Worm (Caenorhabditis elegans) whole organism, early embryonic: Measurements from ENCODE around the gene srw-22.

ENCODE experiments used
- B0310.2 ChIP-seq: sonication (generic microtip); optimal IDR thresholded peaks from 2 replicates; lab custom pipeline; 2016; ENCODE audit warnings: mild to moderate bottlenecking, missing genetic modification characterization, missing compliant biosample characterization
- F13C5.2 ChIP-seq: sonication (generic microtip); optimal IDR thresholded peaks from 2 replicates; lab custom pipeline; 2017; ENCODE audit warnings: mild to moderate bottlenecking, missing genetic modification characterization, inconsistent platforms, missing compliant biosample characterization
- ama-1 ChIP-seq: fragments of 150-350 bp; optimal IDR thresholded peaks from 2 replicates; lab custom pipeline; 2014
- ceh-13 ChIP-seq: fragments of 200-800 bp; sonication (Bioruptor generic); optimal IDR thresholded peaks from 2 replicates; lab custom pipeline; 2018; ENCODE audit warnings: mild to moderate bottlenecking, missing genetic modification characterization, missing compliant biosample characterization
- ceh-36 ChIP-seq: sonication (generic microtip); optimal IDR thresholded peaks from 2 replicates; lab custom pipeline; 2016; ENCODE audit warnings: missing genetic modification characterization, inconsistent platforms, missing compliant biosample characterization
- ets-7 ChIP-seq: sonication (generic microtip); optimal IDR thresholded peaks from 2 replicates; lab custom pipeline; 2016; ENCODE audit warnings: missing genotype, missing genetic modification characterization, missing compliant biosample characterization
- flt-1 ChIP-seq: fragments of 200-800 bp; sonication (Bioruptor generic); IDR thresholded peaks from 2 replicates; pipeline ENCODE4 v1.3.6; 2022; ENCODE audit warnings: missing genetic modification characterization, missing compliant biosample characterization
- hmbx-1 ChIP-seq: sonication (generic microtip); optimal IDR thresholded peaks from 2 replicates; lab custom pipeline; 2016; ENCODE audit warnings: mild to moderate bottlenecking, missing genetic modification characterization, missing compliant biosample characterization
- hnd-1 ChIP-seq: sonication (generic microtip); optimal IDR thresholded peaks from 2 replicates; lab custom pipeline; 2016; ENCODE audit warnings: missing genetic modification characterization, missing compliant biosample characterization
- scrt-1 ChIP-seq: fragments of 200-800 bp; sonication (Bioruptor generic); IDR thresholded peaks from 2 replicates; pipeline ENCODE4 v1.3.6; 2022; ENCODE audit warnings: missing genetic modification characterization, missing compliant biosample characterization
- sea-1 ChIP-seq: fragments of 200-800 bp; sonication (Bioruptor generic); conservative IDR thresholded peaks from 2 replicates; pipeline ENCODE4 v1.3.6; 2022; ENCODE audit warnings: missing genetic modification characterization, missing compliant biosample characterization
- tbx-11 ChIP-seq: fragments of 200-800 bp; sonication (Bioruptor generic); IDR thresholded peaks from 2 replicates; pipeline ENCODE4 v1.3.6; 2022; ENCODE audit warnings: missing genetic modification characterization, missing compliant biosample characterization
- tbx-37 ChIP-seq: fragments of 200-800 bp; sonication (Bioruptor generic); conservative IDR thresholded peaks from 2 replicates; pipeline ENCODE4 v1.3.6; 2022; ENCODE audit warnings: missing genetic modification reagents, missing genetic modification characterization, missing compliant biosample characterization
- tra-4 ChIP-seq: sonication (generic microtip); optimal IDR thresholded peaks from 2 replicates; lab custom pipeline; 2017; ENCODE audit warnings: missing genetic modification characterization, missing compliant biosample characterization

ce11 chrV:15230243-15230642, 38.2 kb upstream of the srw-22 start, which contains the start of gene srw-15:
- TF ChIP-seq hnd-1 (no peak), ama-1 (lab: Kevin White, UChicago) (no peak), B0310.2 (tag; lab: Kevin White, UChicago) (no peak), hmbx-1 (tag; lab: Kevin White, UChicago) (no peak), tra-4 (no peak), ceh-36 (tag; lab: Kevin White, UChicago) (no peak), sea-1 (no peak), flt-1 (GFP tag; lab: Robert Waterston, UW) (no peak), tbx-37 (GFP tag; lab: Robert Waterston, UW) (no peak), scrt-1 (GFP tag; lab: Robert Waterston, UW) (no peak), ceh-13 (GFP tag; lab: Kevin White, UChicago) (no peak), tbx-11 (GFP tag; lab: Robert Waterston, UW) (no peak), ets-7 (tag; lab: Kevin White, UChicago) (no peak), F13C5.2 (tag; lab: Kevin White, UChicago) (no peak)
